Fruit fly (Drosophila melanogaster) whole organism, adult: Measurements from ENCODE around the gene CG10555.

Experiments used
- CG11617 ChIP-seq: fragments of 200-800 bp; sonication (Bioruptor generic); optimal IDR thresholded peaks from 2 replicates; lab custom pipeline; 2017; ENCODE audit warnings: mild to moderate bottlenecking, missing biosample characterization, missing genetic modification reagents, missing genetic modification characterization
- CG12768 ChIP-seq: fragments of 200-800 bp; sonication (Bioruptor generic); optimal IDR thresholded peaks from 2 replicates; lab custom pipeline; 2017; ENCODE audit warnings: missing biosample characterization, missing genetic modification characterization, mild to moderate bottlenecking, moderate library complexity, missing genetic modification reagents
- CG14711 ChIP-seq: fragments of 200-800 bp; sonication (Bioruptor generic); optimal IDR thresholded peaks from 2 replicates; lab custom pipeline; 2018; ENCODE audit warnings: missing biosample characterization, mild to moderate bottlenecking, missing genetic modification characterization, moderate library complexity
- CG1620 ChIP-seq: fragments of 200-800 bp; sonication (Bioruptor generic); optimal IDR thresholded peaks from 2 replicates; lab custom pipeline; 2016; ENCODE audit warnings: missing biosample characterization, missing genetic modification characterization
- CG33017 ChIP-seq: fragments of 200-800 bp; sonication (Bioruptor generic); optimal IDR thresholded peaks from 2 replicates; lab custom pipeline; 2018; ENCODE audit warnings: missing biosample characterization, mild to moderate bottlenecking, missing genetic modification characterization, moderate library complexity
- CG5204 ChIP-seq: fragments of 200-800 bp; sonication (Bioruptor generic); optimal IDR thresholded peaks from 2 replicates; lab custom pipeline; 2016; ENCODE audit warnings: missing biosample characterization, missing genetic modification characterization
- CG7045 ChIP-seq: fragments of 200-800 bp; sonication (Bioruptor generic); optimal IDR thresholded peaks from 2 replicates; lab custom pipeline; 2017; ENCODE audit warnings: missing biosample characterization, mild to moderate bottlenecking, missing genetic modification characterization
- CG7101 ChIP-seq: fragments of 200-800 bp; sonication (Bioruptor generic); optimal IDR thresholded peaks from 2 replicates; lab custom pipeline; 2018; ENCODE audit warnings: missing biosample characterization, mild to moderate bottlenecking, missing genetic modification characterization, moderate library complexity
- Clk ChIP-seq: fragments of 200-800 bp; sonication (Bioruptor generic); optimal IDR thresholded peaks from 2 replicates; lab custom pipeline; 2017; ENCODE audit warnings: missing biosample characterization, missing genetic modification characterization
- Crg-1 ChIP-seq: fragments of 200-800 bp; sonication (Bioruptor generic); optimal IDR thresholded peaks from 2 replicates; lab custom pipeline; 2016; ENCODE audit warnings: missing biosample characterization, missing genetic modification characterization
- Hr96 ChIP-seq: fragments of 200-800 bp; sonication (Bioruptor generic); optimal IDR thresholded peaks from 2 replicates; lab custom pipeline; 2016; ENCODE audit warnings: missing biosample characterization, missing genetic modification characterization
- Mnt ChIP-seq: fragments of 200-800 bp; sonication (Bioruptor generic); optimal IDR thresholded peaks from 2 replicates; lab custom pipeline; 2016; ENCODE audit warnings: missing biosample characterization, mild to moderate bottlenecking, missing genetic modification characterization
- bab1 ChIP-seq: fragments of 200-800 bp; sonication (Bioruptor generic); optimal IDR thresholded peaks from 3 replicates; lab custom pipeline; 2019; ENCODE audit warnings: missing biosample characterization, mild to moderate bottlenecking, missing genetic modification characterization, moderate library complexity
- cic ChIP-seq: fragments of 200-800 bp; sonication (Bioruptor generic); optimal IDR thresholded peaks from 2 replicates; lab custom pipeline; 2017; ENCODE audit warnings: missing biosample characterization, mild to moderate bottlenecking, missing genetic modification characterization, moderate library complexity
- cnc ChIP-seq, 2 experiments: fragments of >200 bp; optimal IDR thresholded peaks; 2 replicates each; lab custom pipeline; 2017
- kay ChIP-seq: fragments of 200-800 bp; sonication (Bioruptor generic); peaks from one replicate; lab custom pipeline; 2016; ENCODE audit warnings: missing biosample characterization, missing genetic modification characterization, borderline replicate concordance
- ovo ChIP-seq: fragments of 200-800 bp; sonication (Bioruptor generic); optimal IDR thresholded peaks from 2 replicates; lab custom pipeline; 2016; ENCODE audit warnings: missing biosample characterization, missing genetic modification characterization
- pad ChIP-seq: fragments of 200-800 bp; sonication (Bioruptor generic); optimal IDR thresholded peaks from 3 replicates; lab custom pipeline; 2017; ENCODE audit warnings: missing biosample characterization, missing genetic modification characterization, mild to moderate bottlenecking, moderate library complexity, missing genetic modification reagents
- tj ChIP-seq: fragments of 200-800 bp; sonication (Bioruptor generic); optimal IDR thresholded peaks from 3 replicates; lab custom pipeline; 2017; ENCODE audit warnings: missing biosample characterization, mild to moderate bottlenecking, missing genetic modification characterization, moderate library complexity
- toe ChIP-seq: fragments of 200-800 bp; sonication (Bioruptor generic); optimal IDR thresholded peaks from 2 replicates; lab custom pipeline; 2016; ENCODE audit warnings: missing biosample characterization, missing genetic modification characterization

The CG10555 gene

DNA sequence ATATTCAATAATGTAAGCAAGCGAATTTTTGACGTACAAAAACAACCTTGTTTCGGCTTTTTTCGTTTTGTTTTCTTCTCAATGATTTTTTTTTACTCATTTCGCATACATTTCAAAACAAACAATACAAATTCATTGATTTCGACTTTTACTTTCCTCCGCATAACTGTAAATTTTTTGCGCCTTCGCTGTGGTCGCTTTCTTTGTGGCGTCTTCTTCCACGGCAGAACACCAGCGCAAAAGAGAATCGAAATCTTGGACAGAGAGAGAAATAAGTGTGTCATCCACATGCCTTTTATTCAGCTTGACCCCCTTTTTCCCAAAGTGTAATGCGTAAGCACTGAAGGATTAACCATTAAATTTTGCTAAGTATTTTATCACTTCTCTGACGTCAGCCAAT is 15.6 kb downstream of the CG10555 start:
- TF ChIP-seq bab1 (peak; percentile 45), Hr96 (GFP tag; lab: Kevin White, UChicago) (no peak)

DNA sequence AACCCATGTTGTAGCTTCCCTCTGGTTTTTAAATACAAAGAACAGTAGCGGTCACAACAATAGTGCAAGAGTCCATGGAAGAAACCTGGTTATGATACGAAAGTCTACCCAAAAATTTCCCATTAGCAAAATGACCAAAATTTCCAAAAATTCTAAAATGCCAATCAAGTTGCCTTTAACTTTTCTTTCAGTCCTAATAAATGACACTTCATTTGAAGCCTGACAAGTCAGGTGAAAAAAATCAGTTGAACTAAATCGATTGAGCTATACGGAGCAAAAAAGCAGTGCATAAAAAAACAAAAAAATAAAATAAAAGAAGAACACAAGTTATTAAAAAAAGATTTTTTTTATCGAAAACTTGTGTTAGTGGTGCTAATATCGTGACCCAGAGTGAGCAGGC is 16.9 kb downstream of the CG10555 start:
- no peak for TF ChIP-seq kay
- TF ChIP-seq Clk (GFP tag; lab: Kevin White, UChicago): no peak
- TF ChIP-seq CG1620: no peak
- no peak for TF ChIP-seq CG7045 (GFP tag; lab: Kevin White, UChicago)
- no peak for TF ChIP-seq pad
- TF ChIP-seq Mnt (GFP tag; lab: Kevin White, UChicago): no peak
- no peak for TF ChIP-seq cic (GFP tag; lab: Kevin White, UChicago)
- no peak for TF ChIP-seq CG11617 (GFP tag; lab: Kevin White, UChicago)
- TF ChIP-seq toe (GFP tag; lab: Kevin White, UChicago): no peak
- TF ChIP-seq bab1: no peak
- TF ChIP-seq CG5204 (GFP tag; lab: Kevin White, UChicago): no peak
- no peak for TF ChIP-seq Hr96 (GFP tag; lab: Kevin White, UChicago)
- TF ChIP-seq ovo (GFP tag; lab: Kevin White, UChicago): no peak
- TF ChIP-seq Crg-1 (GFP tag; lab: Kevin White, UChicago): no peak
- TF ChIP-seq CG12768 (GFP tag; lab: Kevin White, UChicago): no peak
- TF ChIP-seq CG14711: no peak

DNA sequence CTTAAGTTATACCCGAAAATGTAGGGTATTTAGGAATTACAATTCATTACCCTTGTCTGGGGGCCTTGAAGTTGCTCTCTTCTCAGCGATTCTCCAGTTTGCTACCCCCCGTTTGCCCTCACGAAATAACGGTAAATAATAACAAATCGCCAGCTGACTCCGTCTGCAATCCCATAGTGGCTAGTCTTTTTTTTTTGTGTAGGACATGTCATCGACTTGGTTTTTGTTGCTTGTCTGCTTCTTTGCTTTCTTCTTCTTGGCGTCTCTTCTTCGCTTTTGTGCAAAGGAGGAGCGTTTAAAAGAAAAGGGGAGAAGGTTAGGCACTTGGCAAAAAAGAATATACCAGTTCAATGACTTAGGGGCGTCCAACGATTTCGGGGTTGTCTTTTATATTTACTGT is 17.5 kb downstream of the CG10555 start:
- peak; percentile 68 for TF ChIP-seq pad
- no peak for TF ChIP-seq toe (GFP tag; lab: Kevin White, UChicago)
- TF ChIP-seq Hr96 (GFP tag; lab: Kevin White, UChicago): no peak
- TF ChIP-seq ovo (GFP tag; lab: Kevin White, UChicago): peak; percentile 20

DNA sequence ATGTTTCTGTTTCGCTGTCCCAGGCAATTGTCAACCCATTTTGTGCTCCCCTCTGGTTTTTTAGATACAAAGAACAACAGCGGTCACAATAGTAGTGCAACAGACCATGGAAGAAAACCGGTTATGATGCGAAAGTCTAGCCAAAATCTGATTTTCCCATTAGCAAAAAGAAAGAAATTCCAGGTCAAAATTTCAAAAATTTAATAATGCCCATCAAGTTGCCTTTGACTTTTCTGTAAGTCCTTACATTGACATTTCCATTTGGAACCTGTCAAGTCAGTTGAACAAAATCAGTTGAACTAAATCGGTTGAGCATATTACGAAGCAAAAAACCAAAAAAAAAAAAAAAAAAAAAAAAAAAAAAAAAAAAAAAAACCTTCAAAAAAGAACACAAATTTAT is 18.2 kb downstream of the CG10555 start:
- no peak for TF ChIP-seq CG7101
- no peak for TF ChIP-seq tj (GFP tag; lab: Kevin White, UChicago)
- TF ChIP-seq cnc (optimal IDR thresholded peaks at IDR 0.05; lab: Kevin White, UChicago): no peak
- peak; percentile 2 for TF ChIP-seq CG1620

DNA sequence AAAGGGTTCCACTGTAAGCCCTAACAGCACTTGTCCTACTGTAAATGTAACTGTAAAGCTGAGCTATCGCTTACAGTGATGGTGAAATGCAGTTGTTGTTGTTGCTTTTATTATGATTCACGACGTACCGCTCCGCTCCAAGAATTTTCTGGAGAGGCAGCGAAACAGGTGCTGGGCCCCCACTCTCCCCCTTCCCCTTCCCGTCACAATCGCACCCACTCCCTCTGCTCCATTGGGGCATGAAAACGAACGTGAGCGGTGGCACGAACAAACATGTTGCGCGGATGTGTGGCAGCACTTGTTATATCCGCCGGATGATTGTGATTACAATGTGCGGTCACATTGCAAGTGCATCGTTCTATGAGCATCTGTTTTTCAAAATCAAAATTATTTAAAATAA is 20.8 kb downstream of the CG10555 start:
- TF ChIP-seq CG33017 (tag; lab: Kevin White, UChicago) (no peak), ovo (GFP tag; lab: Kevin White, UChicago) (peak; percentile 13)

DNA sequence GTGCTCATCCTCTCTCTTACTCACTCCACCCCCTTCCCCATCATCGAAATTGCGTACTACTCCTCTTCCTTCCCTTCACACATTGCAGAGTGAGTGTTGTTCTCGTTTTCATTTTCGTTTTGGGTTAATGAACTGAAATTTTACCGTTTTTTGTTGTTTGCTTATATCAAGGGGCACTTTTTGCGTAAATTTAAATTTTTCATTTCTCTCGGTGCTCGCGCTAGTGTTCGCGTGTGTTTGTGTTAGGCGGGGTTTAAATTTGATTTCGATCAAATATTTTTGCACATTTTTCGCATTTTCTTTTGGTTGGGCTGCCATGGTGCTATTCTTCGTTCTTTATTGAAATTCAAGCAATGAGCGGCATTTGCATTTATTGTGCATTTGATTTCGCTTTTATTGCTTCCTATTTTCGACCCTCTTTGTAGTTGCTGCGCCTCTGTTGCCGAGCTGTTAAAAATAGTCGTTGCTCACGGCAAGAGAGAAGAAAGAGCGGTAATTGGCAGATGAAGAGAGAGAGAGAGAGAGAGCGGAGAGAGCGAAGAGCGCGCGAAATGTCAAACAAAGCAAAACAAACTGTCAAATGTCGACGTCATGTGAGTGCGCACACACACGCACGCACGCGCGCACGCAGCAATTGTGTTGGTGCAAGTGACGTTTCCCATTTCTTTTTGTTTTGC is 22.2 kb downstream of the CG10555 start:
- TF ChIP-seq cic (GFP tag; lab: Kevin White, UChicago): peak; percentile 24
- peak; percentile 64 for TF ChIP-seq CG12768 (GFP tag; lab: Kevin White, UChicago)
- TF ChIP-seq CG5204 (GFP tag; lab: Kevin White, UChicago): no peak
- no peak for TF ChIP-seq toe (GFP tag; lab: Kevin White, UChicago)
- TF ChIP-seq ovo (GFP tag; lab: Kevin White, UChicago): no peak
- TF ChIP-seq kay: peak; percentile 88
- no peak for TF ChIP-seq CG7045 (GFP tag; lab: Kevin White, UChicago)
- TF ChIP-seq Clk (GFP tag; lab: Kevin White, UChicago): no peak
- TF ChIP-seq Crg-1 (GFP tag; lab: Kevin White, UChicago): no peak
- TF ChIP-seq CG1620: no peak
- TF ChIP-seq CG11617 (GFP tag; lab: Kevin White, UChicago): peak; percentile 50
- TF ChIP-seq Mnt (GFP tag; lab: Kevin White, UChicago): peak; percentile 79
- TF ChIP-seq CG7101: peak; percentile 59
- TF ChIP-seq tj (GFP tag; lab: Kevin White, UChicago): peak; percentile 75
- TF ChIP-seq cnc (optimal IDR thresholded peaks at IDR 0.05; lab: Kevin White, UChicago): no peak
- TF ChIP-seq CG14711: no peak
- TF ChIP-seq CG33017 (tag; lab: Kevin White, UChicago): peak; percentile 14
- TF ChIP-seq bab1: peak; percentile 88
- TF ChIP-seq pad: peak; percentile 85
- TF ChIP-seq Hr96 (GFP tag; lab: Kevin White, UChicago): no peak

DNA sequence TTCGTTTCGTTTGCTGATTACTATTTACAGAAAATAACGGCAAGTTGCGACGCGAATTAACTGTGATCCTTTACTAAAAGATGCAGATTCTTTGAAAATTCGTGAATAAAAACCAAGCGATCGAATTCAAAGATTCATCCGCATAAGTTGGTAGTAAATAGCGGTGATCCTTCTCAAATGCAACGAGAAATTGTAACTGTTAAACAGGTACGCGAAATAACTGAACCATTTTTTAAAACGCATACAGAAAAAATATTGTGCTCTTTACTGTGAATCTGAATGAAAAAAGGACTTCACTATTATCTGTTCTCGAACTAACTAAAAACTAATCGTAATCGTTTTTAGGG is 22.7 kb downstream of the CG10555 start:
- TF ChIP-seq Crg-1 (GFP tag; lab: Kevin White, UChicago) (no peak), ovo (GFP tag; lab: Kevin White, UChicago) (peak; percentile 75), cnc (optimal IDR thresholded peaks at IDR 0.05; lab: Kevin White, UChicago) (no peak)

DNA sequence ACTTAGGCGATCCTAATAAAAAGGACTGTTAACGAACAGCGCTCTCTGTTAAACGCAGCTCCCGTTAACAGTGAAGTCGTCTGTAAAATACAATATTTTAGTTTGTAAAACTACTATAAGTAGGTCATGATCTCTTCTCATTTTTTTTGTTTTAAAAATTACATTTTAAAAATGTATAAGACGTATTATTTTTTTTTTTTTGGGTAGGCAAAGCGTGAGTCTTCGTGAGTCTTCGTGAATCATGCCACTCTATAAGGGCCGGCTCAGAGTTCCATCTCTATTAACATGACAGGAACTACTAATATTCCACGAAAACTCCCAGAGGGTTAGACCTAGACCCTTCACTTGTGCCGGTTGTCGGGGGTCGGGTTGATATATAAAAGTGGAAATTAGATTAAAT is 23.9 kb downstream of the CG10555 start:
- no peak for TF ChIP-seq CG11617 (GFP tag; lab: Kevin White, UChicago)
- TF ChIP-seq kay: peak; percentile 81
- no peak for TF ChIP-seq Clk (GFP tag; lab: Kevin White, UChicago)
